Fruit fly (Drosophila melanogaster) whole organism, embryonic: ENCODE measurements around the gene Adat1.

Source experiments
- Atf-2 ChIP-seq: fragments of 200-800 bp; sonication (Bioruptor generic); optimal IDR thresholded peaks from 2 replicates; lab custom pipeline; 2016; ENCODE audit warnings: missing biosample characterization, missing genetic modification characterization
- Bgb ChIP-seq: fragments of 200-800 bp; sonication (Bioruptor generic); IDR thresholded peaks from 2 replicates; pipeline ENCODE4 v1.3.6; 2022; ENCODE audit warnings: missing biosample characterization, missing genetic modification characterization; ENCODE audit not compliant: partially characterized antibody
- CG12236 ChIP-seq: fragments of 200-800 bp; sonication (Bioruptor generic); optimal IDR thresholded peaks from 2 replicates; lab custom pipeline; 2016; ENCODE audit warnings: missing biosample characterization, missing genetic modification characterization
- CG13894 ChIP-seq: fragments of 200-800 bp; sonication (Bioruptor generic); optimal IDR thresholded peaks from 3 replicates; lab custom pipeline; 2018; ENCODE audit warnings: missing biosample characterization, mild to moderate bottlenecking, missing genetic modification characterization, moderate library complexity
- CG14860 ChIP-seq: fragments of 200-800 bp; sonication (Bioruptor generic); IDR thresholded peaks from 3 replicates; pipeline ENCODE4 v1.3.6; 2022; ENCODE audit warnings: missing biosample characterization, missing genetic modification characterization; ENCODE audit not compliant: partially characterized antibody
- CG15601 ChIP-seq: fragments of 200-800 bp; sonication (Bioruptor generic); optimal IDR thresholded peaks from 3 replicates; lab custom pipeline; 2019; ENCODE audit warnings: missing biosample characterization, mild to moderate bottlenecking, missing genetic modification characterization, moderate library complexity
- CG1602 ChIP-seq: fragments of 200-800 bp; sonication (Bioruptor generic); optimal IDR thresholded peaks from 3 replicates; lab custom pipeline; 2016; ENCODE audit warnings: missing biosample characterization, missing genetic modification characterization
- CG17802 ChIP-seq: fragments of 200-800 bp; sonication (Bioruptor generic); optimal IDR thresholded peaks from 2 replicates; lab custom pipeline; 2018; ENCODE audit warnings: missing biosample characterization, mild to moderate bottlenecking, missing genetic modification characterization, moderate library complexity
- CG3065 ChIP-seq: fragments of 200-800 bp; sonication (Bioruptor generic); optimal IDR thresholded peaks from 2 replicates; lab custom pipeline; 2016; ENCODE audit warnings: missing biosample characterization, missing genetic modification characterization
- CG4328 ChIP-seq: fragments of 200-800 bp; sonication (Bioruptor generic); optimal IDR thresholded peaks from 3 replicates; lab custom pipeline; 2017; ENCODE audit warnings: missing biosample characterization, missing genetic modification reagents, missing genetic modification characterization
- CG4617 ChIP-seq: fragments of 200-800 bp; sonication (Bioruptor generic); optimal IDR thresholded peaks from 3 replicates; lab custom pipeline; 2016; ENCODE audit warnings: missing biosample characterization, missing genetic modification characterization, borderline replicate concordance
- CG6689 ChIP-seq: fragments of 200-800 bp; sonication (Bioruptor generic); IDR thresholded peaks from 2 replicates; pipeline ENCODE4 v1.3.6; 2022; ENCODE audit warnings: missing biosample characterization, missing genetic modification characterization
- CG7372 ChIP-seq: fragments of 200-800 bp; sonication (Bioruptor generic); IDR thresholded peaks from 2 replicates; pipeline ENCODE4 v1.3.6; 2022; ENCODE audit warnings: missing biosample characterization, missing genetic modification characterization
- CG8924 ChIP-seq: fragments of 200-800 bp; optimal IDR thresholded peaks from 3 replicates; lab custom pipeline; 2019; ENCODE audit warnings: missing biosample characterization, mild to moderate bottlenecking, missing genetic modification characterization, moderate library complexity
- CG9215 ChIP-seq: fragments of 200-800 bp; sonication (Bioruptor generic); IDR thresholded peaks from 2 replicates; pipeline ENCODE4 v1.3.6; 2022; ENCODE audit warnings: missing biosample characterization, missing genetic modification characterization
- CG9437 ChIP-seq: fragments of 200-800 bp; sonication (Bioruptor generic); optimal IDR thresholded peaks from 2 replicates; lab custom pipeline; 2018; ENCODE audit warnings: missing biosample characterization, mild to moderate bottlenecking, missing genetic modification characterization
- CoRest ChIP-seq: fragments of 200-800 bp; sonication (Bioruptor generic); optimal IDR thresholded peaks from 3 replicates; lab custom pipeline; 2018; ENCODE audit warnings: missing biosample characterization, mild to moderate bottlenecking, missing genetic modification characterization, moderate library complexity
- Doc3 ChIP-seq: fragments of 200-800 bp; sonication (Bioruptor generic); IDR thresholded peaks from 3 replicates; pipeline ENCODE4 v1.3.6; 2022; ENCODE audit warnings: missing biosample characterization, missing genetic modification characterization; ENCODE audit not compliant: partially characterized antibody
- Dp ChIP-seq: fragments of 200-800 bp; sonication (Bioruptor generic); optimal IDR thresholded peaks from 2 replicates; lab custom pipeline; 2018; ENCODE audit warnings: missing biosample characterization, mild to moderate bottlenecking, missing genetic modification characterization, moderate library complexity
- Fer3 ChIP-seq: fragments of 200-800 bp; sonication (Bioruptor generic); optimal IDR thresholded peaks from 2 replicates; lab custom pipeline; 2018; ENCODE audit warnings: missing biosample characterization, mild to moderate bottlenecking, missing genetic modification characterization, moderate library complexity
- HmgD ChIP-seq: fragments of 200-800 bp; sonication (Bioruptor generic); optimal IDR thresholded peaks from 3 replicates; lab custom pipeline; 2016; ENCODE audit warnings: missing biosample characterization, missing genetic modification characterization
- Max ChIP-seq: fragments of 200-800 bp; sonication (Bioruptor generic); optimal IDR thresholded peaks from 2 replicates; lab custom pipeline; 2016; ENCODE audit warnings: missing biosample characterization, mild to moderate bottlenecking, missing genetic modification characterization
- Sin3A ChIP-seq: fragments of >200 bp; optimal IDR thresholded peaks from 2 replicates; lab custom pipeline; 2018
- Xbp1 ChIP-seq: fragments of 200-800 bp; sonication (Bioruptor generic); optimal IDR thresholded peaks from 3 replicates; lab custom pipeline; 2016; ENCODE audit warnings: missing biosample characterization, mild to moderate bottlenecking, missing genetic modification characterization
- bowl ChIP-seq: fragments of 200-800 bp; sonication (Bioruptor generic); IDR thresholded peaks from 2 replicates; pipeline ENCODE4 v1.3.6; 2022; ENCODE audit warnings: missing biosample characterization, missing genetic modification characterization
- bsh ChIP-seq, 2 experiments: fragments of 200-800 bp; sonication (Bioruptor generic); optimal IDR thresholded peaks; 2 replicates each; lab custom pipeline; 2017 to 2018; ENCODE audit warnings: mild to moderate bottlenecking in 2 of 2, missing biosample characterization in 2 of 2, missing genetic modification characterization in 2 of 2, moderate library complexity in 1 of 2
- chif ChIP-seq, 2 experiments: fragments of 200-800 bp; sonication (Bioruptor generic); optimal IDR thresholded peaks; 3 replicates each; lab custom pipeline; 2016; ENCODE audit warnings: missing biosample characterization in 2 of 2, missing genetic modification characterization in 2 of 2
- chn ChIP-seq: fragments of 200-800 bp; sonication (Bioruptor generic); optimal IDR thresholded peaks from 2 replicates; lab custom pipeline; 2016; ENCODE audit warnings: missing biosample characterization, missing genetic modification characterization
- dimm ChIP-seq: fragments of 200-800 bp; sonication (Bioruptor generic); IDR thresholded peaks from 2 replicates; pipeline ENCODE4 v1.3.6; 2022; ENCODE audit warnings: missing biosample characterization, missing genetic modification characterization
- fd96Cb ChIP-seq: fragments of 200-800 bp; sonication (Bioruptor generic); optimal IDR thresholded peaks from 2 replicates; lab custom pipeline; 2018; ENCODE audit warnings: missing biosample characterization, mild to moderate bottlenecking, missing genetic modification characterization, moderate library complexity
- gcm ChIP-seq: fragments of 200-800 bp; sonication (Bioruptor generic); optimal IDR thresholded peaks from 2 replicates; lab custom pipeline; 2019; ENCODE audit warnings: missing biosample characterization, mild to moderate bottlenecking, missing genetic modification characterization, moderate library complexity
- gcm2 ChIP-seq: fragments of 200-800 bp; sonication (Bioruptor generic); optimal IDR thresholded peaks from 2 replicates; lab custom pipeline; 2016; ENCODE audit warnings: missing biosample characterization, missing genetic modification characterization
- gro ChIP-seq: fragments of 200-800 bp; sonication (Bioruptor generic); optimal IDR thresholded peaks from 2 replicates; lab custom pipeline; 2016; ENCODE audit warnings: missing biosample characterization, missing genetic modification characterization
- hbn ChIP-seq: fragments of 200-800 bp; sonication (Bioruptor generic); IDR thresholded peaks from 2 replicates; pipeline ENCODE4 v1.3.6; 2022; ENCODE audit warnings: missing biosample characterization, missing genetic modification characterization; ENCODE audit not compliant: partially characterized antibody
- inv ChIP-seq: fragments of 200-800 bp; sonication (Bioruptor generic); IDR thresholded peaks from 2 replicates; pipeline ENCODE4 v1.3.6; 2022; ENCODE audit warnings: missing biosample characterization, missing genetic modification characterization; ENCODE audit not compliant: partially characterized antibody
- prd ChIP-seq, 3 experiments: fragments of >200 bp in 2 of 3; fragments of 200-800 bp in 1 of 3; sonication (Bioruptor generic) in 1 of 3; optimal IDR thresholded peaks in 2 of 3; IDR thresholded peaks in 1 of 3; 2 replicates in 2 of 3; 3 replicates in 1 of 3; pipeline versions ENCODE4 v1.3.6 to Lab custom; 2017 to 2022; ENCODE audit warnings: missing biosample characterization in 1 of 3, missing genetic modification characterization in 1 of 3
- salm ChIP-seq: fragments of 200-800 bp; sonication (Bioruptor generic); optimal IDR thresholded peaks from 2 replicates; lab custom pipeline; 2018; ENCODE audit warnings: missing biosample characterization, mild to moderate bottlenecking, missing genetic modification characterization
- scrt ChIP-seq: fragments of 200-800 bp; sonication (Bioruptor generic); optimal IDR thresholded peaks from 2 replicates; lab custom pipeline; 2018; ENCODE audit warnings: missing biosample characterization, mild to moderate bottlenecking, missing genetic modification characterization, moderate library complexity
- slou ChIP-seq: fragments of 200-800 bp; sonication (Bioruptor generic); optimal IDR thresholded peaks from 3 replicates; lab custom pipeline; 2016; ENCODE audit warnings: missing biosample characterization, missing genetic modification characterization
- sna ChIP-seq: fragments of 200-800 bp; sonication (Bioruptor generic); IDR thresholded peaks from 2 replicates; pipeline ENCODE4 v1.3.6; 2022; ENCODE audit warnings: missing biosample characterization, missing genetic modification characterization; ENCODE audit not compliant: partially characterized antibody
- stwl ChIP-seq: fragments of 200-800 bp; sonication (Bioruptor generic); optimal IDR thresholded peaks from 3 replicates; lab custom pipeline; 2018; ENCODE audit warnings: missing biosample characterization, mild to moderate bottlenecking, missing genetic modification characterization, moderate library complexity
- tin ChIP-seq: fragments of 200-800 bp; sonication (Bioruptor generic); optimal IDR thresholded peaks from 3 replicates; lab custom pipeline; 2016; ENCODE audit warnings: missing biosample characterization, missing genetic modification characterization
- tna ChIP-seq: fragments of 200-800 bp; sonication (Bioruptor generic); IDR thresholded peaks from 2 replicates; pipeline ENCODE4 v1.3.6; 2022; ENCODE audit warnings: missing biosample characterization, missing genetic modification characterization; ENCODE audit not compliant: partially characterized antibody
- twi ChIP-seq: fragments of 200-800 bp; optimal IDR thresholded peaks from 2 replicates; lab custom pipeline; 2019; ENCODE audit warnings: missing biosample characterization, mild to moderate bottlenecking, missing genetic modification characterization, moderate library complexity
- tx ChIP-seq: fragments of 200-800 bp; sonication (Bioruptor generic); optimal IDR thresholded peaks from 2 replicates; lab custom pipeline; 2016; ENCODE audit warnings: missing biosample characterization, missing genetic modification characterization
- unc-4 ChIP-seq: fragments of 200-800 bp; sonication (Bioruptor generic); IDR thresholded peaks from 2 replicates; pipeline ENCODE4 v1.3.6; 2022; ENCODE audit warnings: missing biosample characterization, missing genetic modification characterization; ENCODE audit not compliant: partially characterized antibody
- zen2 ChIP-seq: fragments of 200-800 bp; sonication (Bioruptor generic); IDR thresholded peaks from 3 replicates; pipeline ENCODE4 v1.3.6; 2022; ENCODE audit warnings: missing biosample characterization, missing genetic modification characterization; ENCODE audit not compliant: partially characterized antibody
- zfh1 ChIP-seq: fragments of 200-800 bp; sonication (Bioruptor generic); IDR thresholded peaks from 3 replicates; pipeline ENCODE4 v1.3.6; 2022; ENCODE audit warnings: missing biosample characterization, missing genetic modification characterization

The Adat1 gene

dm6 chr2L:13833058-13833457 is 21.8 kb upstream of the Adat1 start, which contains the start of the genes GatC, PolG2 and Polr2C (continued):
- no peak for TF ChIP-seq CG12236 (GFP tag; lab: Kevin White, UChicago)
- TF ChIP-seq gcm (GFP tag; lab: Kevin White, UChicago) = peak; percentile 53
- TF ChIP-seq salm (tag; lab: Kevin White, UChicago) = no peak
- peak; percentile 58 for TF ChIP-seq chn (GFP tag; lab: Kevin White, UChicago)
- peak; percentile 13 for TF ChIP-seq gro (GFP tag; lab: Kevin White, UChicago)
- TF ChIP-seq fd96Cb = no peak
- peak; percentile 68 for TF ChIP-seq stwl (tag; lab: Kevin White, UChicago)
- peak; percentile 27 for TF ChIP-seq Atf-2
- peak; percentile 72 for TF ChIP-seq inv
- peak; percentile 15 for TF ChIP-seq CG1602 (GFP tag; lab: Kevin White, UChicago)
- TF ChIP-seq zfh1 (GFP tag; lab: Robert Waterston, UW) = peak; percentile 52; the same call in 1 of the 3 replicates
- TF ChIP-seq CG7372 (GFP tag; lab: Robert Waterston, UW) = no peak
- TF ChIP-seq CG3065 (GFP tag; lab: Kevin White, UChicago) = no peak
- TF ChIP-seq tin (GFP tag; lab: Kevin White, UChicago) = peak; percentile 2
- TF ChIP-seq dimm = no peak
- peak; percentile 81 for TF ChIP-seq unc-4 (GFP tag; lab: Robert Waterston, UW)
- TF ChIP-seq prd (optimal IDR thresholded peaks at IDR 0.05; lab: Kevin White, UChicago) = no peak
- peak; percentile 47; the same call in 2 of the 3 replicates for TF ChIP-seq prd (GFP tag; IDR thresholded peaks at IDR 0.05; lab: Robert Waterston, UW)
- peak; percentile 65 for TF ChIP-seq HmgD (GFP tag; lab: Kevin White, UChicago)
- TF ChIP-seq CG9215 (GFP tag; lab: Robert Waterston, UW) = peak; percentile 39; the same call in 1 of the 2 replicates
- TF ChIP-seq chif (GFP tag; optimal IDR thresholded peaks at IDR 0.05; lab: Kevin White, UChicago) = peak in 1 of 2 experiments; percentile 47
- no peak for TF ChIP-seq slou (GFP tag; lab: Kevin White, UChicago)
- peak; percentile 94 for TF ChIP-seq CG4617 (GFP tag; lab: Kevin White, UChicago)
- TF ChIP-seq Xbp1 (GFP tag; lab: Kevin White, UChicago) = peak; percentile 31
- TF ChIP-seq twi = peak; percentile 34
- peak; percentile 90 for TF ChIP-seq tna (GFP tag; lab: Robert Waterston, UW)
- TF ChIP-seq CG13894 (tag; lab: Kevin White, UChicago) = no peak
- peak; percentile 79 for TF ChIP-seq hbn (GFP tag; lab: Robert Waterston, UW)
- peak; percentile 76 for TF ChIP-seq CG14860 (GFP tag; lab: Robert Waterston, UW)
- TF ChIP-seq Fer3 (tag; lab: Kevin White, UChicago) = no peak
- peak; percentile 23 for TF ChIP-seq tx (GFP tag; lab: Kevin White, UChicago)
- TF ChIP-seq Doc3 (GFP tag; lab: Robert Waterston, UW) = peak; percentile 62; the same call in 2 of the 3 replicates
- peak; percentile 52 for TF ChIP-seq Dp
- no peak for TF ChIP-seq scrt (GFP tag; lab: Kevin White, UChicago)
- TF ChIP-seq CG8924 (tag; lab: Kevin White, UChicago) = peak; percentile 45
- no peak for TF ChIP-seq CG9437
- peak; percentile 81 for TF ChIP-seq sna
- no peak for TF ChIP-seq CG4328 (GFP tag; lab: Kevin White, UChicago)
- 0 out of 2 replicates have a peak, but pooled peaks have one; percentile 6 for TF ChIP-seq CG6689 (GFP tag; lab: Robert Waterston, UW)
- no peak for TF ChIP-seq gcm2 (GFP tag; lab: Kevin White, UChicago)
- peak; percentile 2 for TF ChIP-seq Max (GFP tag; lab: Kevin White, UChicago)
- TF ChIP-seq CG15601 (tag; lab: Kevin White, UChicago) = peak; percentile 35
- TF ChIP-seq Bgb (GFP tag; lab: Robert Waterston, UW) = peak; percentile 82
- TF ChIP-seq bsh (GFP tag; optimal IDR thresholded peaks at IDR 0.05; lab: Kevin White, UChicago) = peak in 1 of 2 experiments; percentile 23
- peak; percentile 56 for TF ChIP-seq CoRest (tag; lab: Kevin White, UChicago)
- TF ChIP-seq zen2 (GFP tag; lab: Robert Waterston, UW) = peak; percentile 56; the same call in 2 of the 3 replicates
- 0 out of 2 replicates have a peak, but pooled peaks have one; percentile 4 for TF ChIP-seq bowl
- TF ChIP-seq CG17802 (tag; lab: Kevin White, UChicago) = peak; percentile 37
- TF ChIP-seq Sin3A (lab: Kevin White, UChicago) = peak; percentile 77
